Worm (Caenorhabditis elegans) whole organism, L4 larva: ENCODE results near the gene F35E12.2.

Source experiments
- Y75B8A.6 ChIP-seq: fragments of 200-800 bp; sonication (Bioruptor generic); IDR thresholded peaks from 2 replicates; pipeline ENCODE4 v1.3.6; 2022; ENCODE audit warnings: missing genetic modification reagents, missing genetic modification characterization, missing compliant biosample characterization
- ceh-20 ChIP-seq: fragments of 200-800 bp; sonication (Bioruptor generic); IDR thresholded peaks from 2 replicates; pipeline ENCODE4 v1.3.6; 2022; ENCODE audit warnings: missing genetic modification reagents, missing genetic modification characterization, missing compliant biosample characterization
- dpl-1 ChIP-seq: fragments of 150-350 bp; optimal IDR thresholded peaks from 2 replicates; lab custom pipeline; 2014; ENCODE audit warnings: missing biosample characterization, missing genetic modification reagents, missing genetic modification characterization
- hlh-11 ChIP-seq: fragments of 200-800 bp; sonication (Bioruptor generic); optimal IDR thresholded peaks from 2 replicates; lab custom pipeline; 2018; ENCODE audit warnings: mild to moderate bottlenecking, missing genetic modification characterization, missing compliant biosample characterization
- snpc-4 ChIP-seq: fragments of 150-350 bp; optimal IDR thresholded peaks from 2 replicates; lab custom pipeline; 2014; ENCODE audit warnings: missing biosample characterization, missing genetic modification characterization

- TF ChIP-seq ceh-20 (GFP tag; lab: Robert Waterston, UW) (no peak), dpl-1 (GFP tag; lab: Kevin White, UChicago) (no peak), snpc-4 (tag; lab: Kevin White, UChicago) (no peak), Y75B8A.6 (GFP tag; lab: Robert Waterston, UW) (no peak), hlh-11 (tag; lab: Kevin White, UChicago) (no peak)
Measured at ce11 chrV:13768941-13769436, 44.3 kb upstream of the F35E12.2 start, which contains the start of gene nas-24.
